Fruit fly (Drosophila melanogaster) whole organism, prepupa: Measurements from ENCODE around the gene CG46059.

ENCODE experiments used
- Blimp-1 ChIP-seq: fragments of 200-800 bp; sonication (Bioruptor generic); optimal IDR thresholded peaks from 3 replicates; lab custom pipeline; 2017; ENCODE audit warnings: missing biosample characterization, missing genetic modification characterization, mild to moderate bottlenecking, moderate library complexity, missing genetic modification reagents
- CG10631 ChIP-seq: fragments of 200-800 bp; sonication (Bioruptor generic); optimal IDR thresholded peaks from 2 replicates; lab custom pipeline; 2016; ENCODE audit warnings: missing biosample characterization, missing genetic modification characterization
- CG10669 ChIP-seq: fragments of 200-800 bp; sonication (Bioruptor generic); optimal IDR thresholded peaks from 3 replicates; lab custom pipeline; 2018; ENCODE audit warnings: missing biosample characterization, mild to moderate bottlenecking, missing genetic modification characterization, moderate library complexity
- CG11294 ChIP-seq: fragments of 200-800 bp; sonication (Bioruptor generic); IDR thresholded peaks from 2 replicates; pipeline ENCODE4 v1.3.6; 2022; ENCODE audit warnings: missing biosample characterization, missing genetic modification characterization
- CG11902 ChIP-seq: fragments of 200-800 bp; sonication (Bioruptor generic); optimal IDR thresholded peaks from 3 replicates; lab custom pipeline; 2016; ENCODE audit warnings: missing biosample characterization, missing genetic modification characterization
- CG15336 ChIP-seq: fragments of 200-800 bp; sonication (Bioruptor generic); IDR thresholded peaks from 2 replicates; pipeline ENCODE4 v1.3.6; 2022; ENCODE audit warnings: missing biosample characterization, missing genetic modification characterization
- CG1621 ChIP-seq: fragments of 200-800 bp; sonication (Bioruptor generic); optimal IDR thresholded peaks from 3 replicates; lab custom pipeline; 2018; ENCODE audit warnings: missing biosample characterization, mild to moderate bottlenecking, missing genetic modification characterization
- CG16779 ChIP-seq: fragments of 200-800 bp; sonication (Bioruptor generic); optimal IDR thresholded peaks from 3 replicates; lab custom pipeline; 2017; ENCODE audit warnings: missing biosample characterization, mild to moderate bottlenecking, missing genetic modification characterization
- CG32006 ChIP-seq: fragments of 200-800 bp; sonication (Bioruptor generic); optimal IDR thresholded peaks from 3 replicates; lab custom pipeline; 2017; ENCODE audit warnings: missing biosample characterization, mild to moderate bottlenecking, missing genetic modification characterization
- CG34406 ChIP-seq: fragments of 200-800 bp; sonication (Bioruptor generic); optimal IDR thresholded peaks from 3 replicates; lab custom pipeline; 2016; ENCODE audit warnings: missing biosample characterization, missing genetic modification characterization
- CG3919 ChIP-seq: fragments of 200-800 bp; sonication (Bioruptor generic); optimal IDR thresholded peaks from 3 replicates; lab custom pipeline; 2016; ENCODE audit warnings: missing biosample characterization, missing genetic modification characterization
- CG4318 ChIP-seq: fragments of 200-800 bp; sonication (Bioruptor generic); optimal IDR thresholded peaks from 3 replicates; lab custom pipeline; 2017; ENCODE audit warnings: missing biosample characterization, mild to moderate bottlenecking, missing genetic modification characterization
- CG6163 ChIP-seq: fragments of 200-800 bp; sonication (Bioruptor generic); IDR thresholded peaks from 3 replicates; pipeline ENCODE4 v1.3.6; 2022; ENCODE audit warnings: missing biosample characterization, missing genetic modification characterization
- CG6276 ChIP-seq: fragments of 200-800 bp; sonication (Bioruptor generic); optimal IDR thresholded peaks from 2 replicates; lab custom pipeline; 2017; ENCODE audit warnings: missing biosample characterization, mild to moderate bottlenecking, missing genetic modification characterization
- CG6808 ChIP-seq: fragments of 200-800 bp; sonication (Bioruptor generic); optimal IDR thresholded peaks from 3 replicates; lab custom pipeline; 2017; ENCODE audit warnings: missing biosample characterization, missing genetic modification characterization, mild to moderate bottlenecking, moderate library complexity, missing genetic modification reagents
- CG6854 ChIP-seq: fragments of 200-800 bp; sonication (Bioruptor generic); optimal IDR thresholded peaks from 2 replicates; lab custom pipeline; 2017; ENCODE audit warnings: missing biosample characterization, mild to moderate bottlenecking, missing genetic modification characterization
- CG7368 ChIP-seq: fragments of 200-800 bp; sonication (Bioruptor generic); optimal IDR thresholded peaks from 3 replicates; lab custom pipeline; 2016; ENCODE audit warnings: missing biosample characterization, missing genetic modification characterization
- CG8119 ChIP-seq: fragments of 200-800 bp; sonication (Bioruptor generic); IDR thresholded peaks from 3 replicates; pipeline ENCODE4 v1.3.6; 2022; ENCODE audit warnings: missing biosample characterization, missing genetic modification characterization
- CG8632 ChIP-seq: fragments of 200-800 bp; sonication (Bioruptor generic); optimal IDR thresholded peaks from 3 replicates; lab custom pipeline; 2016; ENCODE audit warnings: missing biosample characterization, missing genetic modification characterization
- CG9139 ChIP-seq: fragments of 200-800 bp; sonication (Bioruptor generic); optimal IDR thresholded peaks from 3 replicates; lab custom pipeline; 2017; ENCODE audit warnings: missing biosample characterization, mild to moderate bottlenecking, missing genetic modification characterization
- Eip75B ChIP-seq: fragments of 200-800 bp; sonication (Bioruptor generic); optimal IDR thresholded peaks from 3 replicates; lab custom pipeline; 2016; ENCODE audit warnings: missing biosample characterization, missing genetic modification characterization
- Eip78C ChIP-seq: fragments of 200-800 bp; sonication (Bioruptor generic); peaks from one replicate; lab custom pipeline; 2016; ENCODE audit warnings: missing biosample characterization, missing genetic modification characterization
- Eip93F ChIP-seq: fragments of 200-800 bp; sonication (Bioruptor generic); optimal IDR thresholded peaks from 2 replicates; lab custom pipeline; 2016; ENCODE audit warnings: missing biosample characterization, mild to moderate bottlenecking, missing genetic modification characterization
- Ets21C ChIP-seq: fragments of 200-800 bp; sonication (Bioruptor generic); optimal IDR thresholded peaks from 3 replicates; lab custom pipeline; 2016; ENCODE audit warnings: missing biosample characterization, missing genetic modification characterization
- Ets96B ChIP-seq: fragments of 200-800 bp; optimal IDR thresholded peaks from 2 replicates; lab custom pipeline; 2019; ENCODE audit warnings: missing biosample characterization, mild to moderate bottlenecking, missing genetic modification characterization, moderate library complexity
- Gug ChIP-seq: fragments of 200-800 bp; sonication (Bioruptor generic); IDR thresholded peaks from 2 replicates; pipeline ENCODE4 v1.3.6; 2022; ENCODE audit warnings: missing biosample characterization, missing genetic modification characterization
- Hr39 ChIP-seq: fragments of 200-800 bp; sonication (Bioruptor generic); optimal IDR thresholded peaks from 2 replicates; lab custom pipeline; 2016; ENCODE audit warnings: missing biosample characterization, missing genetic modification characterization
- Lpt ChIP-seq: fragments of 200-800 bp; sonication (Bioruptor generic); optimal IDR thresholded peaks from 3 replicates; lab custom pipeline; 2016; ENCODE audit warnings: missing biosample characterization, missing genetic modification characterization
- Met ChIP-seq: fragments of 200-800 bp; sonication (Bioruptor generic); optimal IDR thresholded peaks from 3 replicates; lab custom pipeline; 2016; ENCODE audit warnings: missing biosample characterization, missing genetic modification characterization
- Sox14 ChIP-seq: fragments of 200-800 bp; sonication (Bioruptor generic); optimal IDR thresholded peaks from 3 replicates; lab custom pipeline; 2016; ENCODE audit warnings: missing biosample characterization, missing genetic modification characterization
- achi ChIP-seq: fragments of 200-800 bp; sonication (Bioruptor generic); optimal IDR thresholded peaks from 3 replicates; lab custom pipeline; 2016; ENCODE audit warnings: missing biosample characterization, missing genetic modification characterization
- acj6 ChIP-seq: fragments of 200-800 bp; sonication (Bioruptor generic); optimal IDR thresholded peaks from 3 replicates; lab custom pipeline; 2016; ENCODE audit warnings: missing biosample characterization, missing genetic modification characterization
- cyc ChIP-seq: fragments of 200-800 bp; sonication (Bioruptor generic); optimal IDR thresholded peaks from 3 replicates; lab custom pipeline; 2016; ENCODE audit warnings: missing biosample characterization, missing genetic modification characterization
- dsx ChIP-seq: fragments of 200-800 bp; optimal IDR thresholded peaks from 3 replicates; lab custom pipeline; 2019; ENCODE audit warnings: missing biosample characterization, mild to moderate bottlenecking, missing genetic modification characterization, moderate library complexity; ENCODE audit not compliant: poor library complexity, severe bottlenecking
- esn ChIP-seq: fragments of 200-800 bp; sonication (Bioruptor generic); optimal IDR thresholded peaks from 2 replicates; lab custom pipeline; 2016; ENCODE audit warnings: missing biosample characterization, mild to moderate bottlenecking, missing genetic modification characterization, moderate library complexity
- fd85E ChIP-seq: fragments of 200-800 bp; sonication (Bioruptor generic); optimal IDR thresholded peaks from 3 replicates; lab custom pipeline; 2016; ENCODE audit warnings: missing biosample characterization, missing genetic modification characterization
- fkh ChIP-seq: fragments of 200-800 bp; sonication (Bioruptor generic); optimal IDR thresholded peaks from 3 replicates; lab custom pipeline; 2017; ENCODE audit warnings: missing biosample characterization, mild to moderate bottlenecking, missing genetic modification characterization, moderate library complexity
- net ChIP-seq: fragments of 200-800 bp; sonication (Bioruptor generic); optimal IDR thresholded peaks from 3 replicates; lab custom pipeline; 2016; ENCODE audit warnings: missing biosample characterization, missing genetic modification characterization
- ss ChIP-seq, 2 experiments: fragments of 200-800 bp; sonication (Bioruptor generic); optimal IDR thresholded peaks; 2 replicates in 1 of 2; 3 replicates in 1 of 2; lab custom pipeline; 2017 to 2018; ENCODE audit warnings: mild to moderate bottlenecking in 2 of 2, missing biosample characterization in 2 of 2, missing genetic modification characterization in 2 of 2, moderate library complexity in 1 of 2
- svp ChIP-seq: fragments of 200-800 bp; sonication (Bioruptor generic); peaks from one replicate; lab custom pipeline; 2016; ENCODE audit warnings: missing biosample characterization, missing genetic modification characterization
- topi ChIP-seq: fragments of 200-800 bp; sonication (Bioruptor generic); optimal IDR thresholded peaks from 3 replicates; lab custom pipeline; 2016; ENCODE audit warnings: missing biosample characterization, missing genetic modification characterization
- vri ChIP-seq: fragments of 200-800 bp; sonication (Bioruptor generic); optimal IDR thresholded peaks from 3 replicates; lab custom pipeline; 2016; ENCODE audit warnings: missing biosample characterization, mild to moderate bottlenecking, missing genetic modification characterization

Gene CG46059

dm6 chr2L:19158005-19158666 lies 25.5 kb downstream of the CG46059 start (continued):
- TF ChIP-seq CG16779 (tag; lab: Kevin White, UChicago) (peak; percentile 72), Gug (GFP tag; lab: Robert Waterston, UW) (no peak), Sox14 (GFP tag; lab: Kevin White, UChicago) (peak; percentile 77), vri (GFP tag; lab: Kevin White, UChicago) (peak; percentile 59), Eip78C (peak; percentile 86), ss (GFP tag; optimal IDR thresholded peaks at IDR 0.05; lab: Kevin White, UChicago) (peak; percentile 68 to 74), CG10669 (GFP tag; lab: Kevin White, UChicago) (peak; percentile 30), CG11294 (GFP tag; lab: Robert Waterston, UW) (no peak), CG1621 (tag; lab: Kevin White, UChicago) (peak; percentile 60), CG9139 (GFP tag; lab: Kevin White, UChicago) (peak; percentile 68), Blimp-1 (GFP tag; lab: Kevin White, UChicago) (no peak), CG6854 (GFP tag; lab: Kevin White, UChicago) (peak; percentile 76), CG6808 (GFP tag; lab: Kevin White, UChicago) (no peak)

- TF ChIP-seq fkh (GFP tag; lab: Kevin White, UChicago), result peak; percentile 47
- TF ChIP-seq CG6163, result peak; percentile 39; the same call in 1 of the 3 replicates
- peak; percentile 12 for TF ChIP-seq dsx (GFP tag; lab: Kevin White, UChicago)
- TF ChIP-seq ss (GFP tag; optimal IDR thresholded peaks at IDR 0.05; lab: Kevin White, UChicago), result peak in 1 of 2 experiments; percentile 68
- no peak for TF ChIP-seq CG8119 (GFP tag; lab: Robert Waterston, UW)
- peak; percentile 29 for TF ChIP-seq CG1621 (tag; lab: Kevin White, UChicago)
Observed at dm6 chr2L:19156737-19157287, 26.8 kb downstream of the CG46059 start.

- TF ChIP-seq CG15336 (GFP tag; lab: Robert Waterston, UW) (0 out of 2 replicates have a peak, but pooled peaks have one; percentile 23), svp (GFP tag; lab: Kevin White, UChicago) (peak; percentile 89), CG9139 (GFP tag; lab: Kevin White, UChicago) (peak; percentile 100), Lpt (peak; percentile 25), CG11902 (GFP tag; lab: Kevin White, UChicago) (peak; percentile 12), Ets96B (tag; lab: Kevin White, UChicago) (peak; percentile 71), CG3919 (GFP tag; lab: Kevin White, UChicago) (peak; percentile 45), Eip93F (GFP tag; lab: Kevin White, UChicago) (no peak), acj6 (GFP tag; lab: Kevin White, UChicago) (peak; percentile 8), CG32006 (GFP tag; lab: Kevin White, UChicago) (no peak), Gug (GFP tag; lab: Robert Waterston, UW) (peak; percentile 33; the same call in 1 of the 2 replicates), ss (GFP tag; optimal IDR thresholded peaks at IDR 0.05; lab: Kevin White, UChicago) (peak; percentile 100), CG4318 (GFP tag; lab: Kevin White, UChicago) (no peak), CG8632 (no peak), topi (GFP tag; lab: Kevin White, UChicago) (peak; percentile 44), Hr39 (GFP tag; lab: Kevin White, UChicago) (no peak), Eip78C (peak; percentile 90), dsx (GFP tag; lab: Kevin White, UChicago) (peak; percentile 89), Blimp-1 (GFP tag; lab: Kevin White, UChicago) (no peak), fkh (GFP tag; lab: Kevin White, UChicago) (no peak), Sox14 (GFP tag; lab: Kevin White, UChicago) (no peak), Ets21C (no peak), fd85E (no peak), CG34406 (no peak), cyc (no peak), CG7368 (peak; percentile 31), CG6276 (GFP tag; lab: Kevin White, UChicago) (peak; percentile 62), esn (GFP tag; lab: Kevin White, UChicago) (no peak), Eip75B (GFP tag; lab: Kevin White, UChicago) (peak; percentile 1), CG1621 (tag; lab: Kevin White, UChicago) (peak; percentile 94), CG10631 (GFP tag; lab: Kevin White, UChicago) (peak; percentile 49), net (peak; percentile 62), CG11294 (GFP tag; lab: Robert Waterston, UW) (no peak), achi (GFP tag; lab: Kevin White, UChicago) (no peak), Met (GFP tag; lab: Kevin White, UChicago) (no peak)
Observed at dm6 chr2L:19155937-19156736, 27.4 kb downstream of the CG46059 start.
